Worm (Caenorhabditis elegans) whole organism, mixed stage, embryonic: ENCODE results near the gene F30B5.11.
"Not testable (repeated sequence)": the region's sequence is repeated elsewhere in the genome, so short reads cannot be mapped to it uniquely, and the experiment has no call there.

Experiments used
- blmp-1 ChIP-seq: fragments of 150-350 bp; optimal IDR thresholded peaks from 2 replicates; lab custom pipeline; 2014; ENCODE audit warnings: missing biosample characterization, missing genetic modification characterization
- ceh-43 ChIP-seq: fragments of 200-800 bp; sonication (Bioruptor generic); optimal IDR thresholded peaks from 2 replicates; lab custom pipeline; 2018; ENCODE audit warnings: mild to moderate bottlenecking, missing genetic modification characterization, moderate library complexity, missing compliant biosample characterization
- elt-1 ChIP-seq: sonication (generic microtip); optimal IDR thresholded peaks from 2 replicates; lab custom pipeline; 2017; ENCODE audit warnings: missing genetic modification characterization, mild to moderate bottlenecking, missing compliant biosample characterization, antibody characterized with exemption, moderate library complexity, borderline replicate concordance; ENCODE audit not compliant: insufficient read depth
- elt-3 ChIP-seq: fragments of 150-350 bp; optimal IDR thresholded peaks from 2 replicates; lab custom pipeline; 2014; ENCODE audit warnings: missing biosample characterization, missing genetic modification characterization
- lsy-2 ChIP-seq: fragments of 150-350 bp; optimal IDR thresholded peaks from 2 replicates; lab custom pipeline; 2014; ENCODE audit warnings: missing biosample characterization, missing genetic modification characterization
- mab-5 ChIP-seq: fragments of 150-350 bp; optimal IDR thresholded peaks from 2 replicates; lab custom pipeline; 2014; ENCODE audit warnings: missing biosample characterization, missing genetic modification characterization
- nhr-237 ChIP-seq: fragments of 150-350 bp; optimal IDR thresholded peaks from 2 replicates; lab custom pipeline; 2014; ENCODE audit warnings: missing biosample characterization, missing genetic modification characterization
- nhr-76 ChIP-seq: sonication (generic microtip); optimal IDR thresholded peaks from 2 replicates; lab custom pipeline; 2017; ENCODE audit warnings: missing biosample characterization, missing genetic modification characterization
- snpc-4 ChIP-seq: fragments of 150-350 bp; optimal IDR thresholded peaks from 2 replicates; lab custom pipeline; 2014; ENCODE audit warnings: missing biosample characterization, missing genetic modification characterization
- sptf-1 ChIP-seq: sonication (generic microtip); optimal IDR thresholded peaks from 2 replicates; lab custom pipeline; 2017; ENCODE audit warnings: mild to moderate bottlenecking, missing genetic modification characterization, moderate library complexity, missing compliant biosample characterization
- unc-39 ChIP-seq: fragments of 150-350 bp; optimal IDR thresholded peaks from 2 replicates; lab custom pipeline; 2014; ENCODE audit warnings: missing biosample characterization, missing genetic modification characterization
- unc-62 ChIP-seq: fragments of 150-350 bp; optimal IDR thresholded peaks from 2 replicates; lab custom pipeline; 2014; ENCODE audit warnings: missing biosample characterization, missing genetic modification reagents, missing genetic modification characterization
- zip-8 ChIP-seq: fragments of 150-350 bp; optimal IDR thresholded peaks from 2 replicates; lab custom pipeline; 2014; ENCODE audit warnings: missing biosample characterization, missing genetic modification characterization

- TF ChIP-seq sptf-1 (tag; lab: Kevin White, UChicago); nhr-237 (tag; lab: Kevin White, UChicago); mab-5 (tag; lab: Kevin White, UChicago); snpc-4 (tag; lab: Kevin White, UChicago); elt-1 (tag; lab: Kevin White, UChicago); nhr-76 (tag; lab: Kevin White, UChicago); unc-39 (tag; lab: Kevin White, UChicago); blmp-1 (tag; lab: Kevin White, UChicago); zip-8 (tag; lab: Kevin White, UChicago); unc-62; elt-3 (tag; lab: Kevin White, UChicago); ceh-43: not testable (repeated sequence)
- TF ChIP-seq lsy-2 (tag; lab: Kevin White, UChicago) = peak; percentile 62
These were observed 35.1 kb downstream of the F30B5.11 start for ce11 chrIV:4184767-4185166.
